Worm (Caenorhabditis elegans) whole organism, L4 larva: ENCODE measurements around the gene spe-49.

Experiments
- F26F4.8 ChIP-seq: fragments of 200-800 bp; sonication (Bioruptor generic); conservative IDR thresholded peaks from 2 replicates; pipeline ENCODE4 v1.3.6; 2022; ENCODE audit warnings: missing genetic modification characterization, missing compliant biosample characterization
- Y48G9A.11 ChIP-seq: fragments of 200-800 bp; sonication (Bioruptor generic); IDR thresholded peaks from 2 replicates; pipeline ENCODE4 v1.3.6; 2022; ENCODE audit warnings: missing genetic modification reagents, missing genetic modification characterization, missing compliant biosample characterization
- Y75B8A.6 ChIP-seq: fragments of 200-800 bp; sonication (Bioruptor generic); IDR thresholded peaks from 2 replicates; pipeline ENCODE4 v1.3.6; 2022; ENCODE audit warnings: missing genetic modification reagents, missing genetic modification characterization, missing compliant biosample characterization
- aha-1 ChIP-seq: fragments of 150-350 bp; peaks from one replicate; lab custom pipeline; 2014; ENCODE audit warnings: missing biosample characterization, missing genetic modification characterization
- attf-4 ChIP-seq: sonication (generic microtip); optimal IDR thresholded peaks from 3 replicates; lab custom pipeline; 2017; ENCODE audit warnings: missing biosample characterization, missing genetic modification characterization
- ceh-20 ChIP-seq: fragments of 200-800 bp; sonication (Bioruptor generic); IDR thresholded peaks from 2 replicates; pipeline ENCODE4 v1.3.6; 2022; ENCODE audit warnings: missing genetic modification reagents, missing genetic modification characterization, missing compliant biosample characterization
- ceh-28 ChIP-seq: fragments of 150-350 bp; optimal IDR thresholded peaks from 2 replicates; lab custom pipeline; 2014; ENCODE audit warnings: missing biosample characterization, missing genetic modification reagents, missing genetic modification characterization
- ceh-32 ChIP-seq: sonication (generic microtip); optimal IDR thresholded peaks from 2 replicates; lab custom pipeline; 2016; ENCODE audit warnings: mild to moderate bottlenecking, missing genetic modification characterization, missing compliant biosample characterization; ENCODE audit not compliant: poor library complexity
- cey-2 ChIP-seq: sonication (generic microtip); optimal IDR thresholded peaks from 3 replicates; lab custom pipeline; 2017; ENCODE audit warnings: missing genetic modification characterization, mild to moderate bottlenecking, missing compliant biosample characterization, antibody characterized with exemption, borderline replicate concordance; ENCODE audit not compliant: insufficient read depth
- daf-16 ChIP-seq, 3 experiments: sonication (generic microtip); optimal IDR thresholded peaks; 2 replicates each; lab custom pipeline; 2016 to 2017; ENCODE audit warnings: missing genetic modification characterization in 3 of 3, missing genetic modification reagents in 3 of 3, mild to moderate bottlenecking in 2 of 3, missing compliant biosample characterization in 2 of 3, missing biosample characterization in 1 of 3, moderate library complexity in 1 of 3
- dmd-6 ChIP-seq: fragments of 200-800 bp; sonication (Bioruptor generic); IDR thresholded peaks from 2 replicates; pipeline ENCODE4 v1.3.6; 2022; ENCODE audit warnings: missing genetic modification reagents, missing genetic modification characterization, missing compliant biosample characterization
- dmd-8 ChIP-seq: fragments of 200-800 bp; sonication (Bioruptor generic); IDR thresholded peaks from 2 replicates; pipeline ENCODE4 v1.3.6; 2022; ENCODE audit warnings: missing genetic modification characterization, missing compliant biosample characterization
- dve-1 ChIP-seq: sonication (generic microtip); optimal IDR thresholded peaks from 2 replicates; lab custom pipeline; 2017; ENCODE audit warnings: antibody characterized with exemption, mild to moderate bottlenecking, missing genetic modification characterization, missing compliant biosample characterization; ENCODE audit not compliant: insufficient read depth
- egl-27 ChIP-seq: sonication (generic microtip); optimal IDR thresholded peaks from 3 replicates; lab custom pipeline; 2017; ENCODE audit warnings: missing biosample characterization, missing genetic modification reagents, missing genetic modification characterization
- gei-8 ChIP-seq: fragments of 200-800 bp; sonication (Bioruptor generic); optimal IDR thresholded peaks from 2 replicates; lab custom pipeline; 2018; ENCODE audit warnings: mild to moderate bottlenecking, missing genetic modification characterization, missing compliant biosample characterization
- hif-1 ChIP-seq, 2 experiments: sonication (generic microtip); optimal IDR thresholded peaks; 2 replicates each; lab custom pipeline; 2016 to 2017; ENCODE audit warnings: missing compliant biosample characterization in 2 of 2, missing genetic modification characterization in 2 of 2, missing genetic modification reagents in 2 of 2, missing genotype in 2 of 2, mild to moderate bottlenecking in 1 of 2
- hlh-11 ChIP-seq: fragments of 200-800 bp; sonication (Bioruptor generic); optimal IDR thresholded peaks from 2 replicates; lab custom pipeline; 2018; ENCODE audit warnings: mild to moderate bottlenecking, missing genetic modification characterization, missing compliant biosample characterization
- hlh-30 ChIP-seq: sonication (generic microtip); optimal IDR thresholded peaks from 2 replicates; lab custom pipeline; 2017; ENCODE audit warnings: antibody characterized with exemption, mild to moderate bottlenecking, missing genetic modification characterization, missing compliant biosample characterization; ENCODE audit not compliant: insufficient read depth
- hmg-1.1 ChIP-seq: fragments of 200-800 bp; sonication (Bioruptor generic); IDR thresholded peaks from 2 replicates; pipeline ENCODE4 v1.3.6; 2022; ENCODE audit warnings: missing genetic modification reagents, missing genetic modification characterization, missing compliant biosample characterization
- lin-29 ChIP-seq: fragments of 200-800 bp; sonication (Bioruptor generic); IDR thresholded peaks from 2 replicates; pipeline ENCODE4 v1.3.6; 2022; ENCODE audit warnings: missing genetic modification reagents, missing genetic modification characterization, missing compliant biosample characterization
- lsy-2 ChIP-seq, 2 experiments: fragments of 150-350 bp in 1 of 2; sonication (generic microtip) in 1 of 2; optimal IDR thresholded peaks; 2 replicates each; lab custom pipeline; 2014 to 2017; ENCODE audit warnings: missing biosample characterization in 2 of 2, missing genetic modification characterization in 2 of 2
- madf-9 ChIP-seq: fragments of 200-800 bp; sonication (Bioruptor generic); conservative IDR thresholded peaks from 2 replicates; pipeline ENCODE4 v1.3.6; 2022; ENCODE audit warnings: missing genetic modification reagents, missing genetic modification characterization, missing compliant biosample characterization
- mdl-1 ChIP-seq, 2 experiments: fragments of 150-350 bp in 1 of 2; sonication (generic microtip) in 1 of 2; optimal IDR thresholded peaks; 2 replicates each; lab custom pipeline; 2014 to 2017; ENCODE audit warnings: missing biosample characterization in 2 of 2, missing genetic modification characterization in 2 of 2
- mep-1 ChIP-seq: fragments of 150-350 bp; sonication (generic microtip); optimal IDR thresholded peaks from 3 replicates; lab custom pipeline; 2014; ENCODE audit warnings: missing biosample characterization, missing genetic modification characterization
- mes-2 ChIP-seq: sonication (generic microtip); optimal IDR thresholded peaks from 2 replicates; lab custom pipeline; 2016; ENCODE audit warnings: missing genotype, mild to moderate bottlenecking, missing genetic modification characterization, missing compliant biosample characterization; ENCODE audit not compliant: poor library complexity, severe bottlenecking
- mxl-2 ChIP-seq: fragments of 200-800 bp; sonication (Bioruptor generic); conservative IDR thresholded peaks from 2 replicates; pipeline ENCODE4 v1.3.6; 2022; ENCODE audit warnings: missing genetic modification reagents, missing genetic modification characterization, missing compliant biosample characterization
- mxl-3 ChIP-seq: fragments of 200-800 bp; sonication (Bioruptor generic); optimal IDR thresholded peaks from 2 replicates; lab custom pipeline; 2018; ENCODE audit warnings: mild to moderate bottlenecking, missing genetic modification characterization, missing compliant biosample characterization
- nhr-10 ChIP-seq: fragments of 150-350 bp; optimal IDR thresholded peaks from 2 replicates; lab custom pipeline; 2014; ENCODE audit warnings: missing biosample characterization, missing genetic modification characterization
- nhr-111 ChIP-seq: fragments of 200-800 bp; sonication (Bioruptor generic); optimal IDR thresholded peaks from 2 replicates; lab custom pipeline; 2018; ENCODE audit warnings: mild to moderate bottlenecking, missing genetic modification characterization, missing compliant biosample characterization
- nhr-25 ChIP-seq: sonication (generic microtip); optimal IDR thresholded peaks from 2 replicates; lab custom pipeline; 2017; ENCODE audit warnings: missing genetic modification characterization, mild to moderate bottlenecking, missing compliant biosample characterization, antibody characterized with exemption, moderate library complexity, borderline replicate concordance; ENCODE audit not compliant: insufficient read depth
- nhr-28 ChIP-seq: fragments of 150-350 bp; optimal IDR thresholded peaks from 2 replicates; lab custom pipeline; 2014; ENCODE audit warnings: missing biosample characterization, missing genetic modification characterization
- nhr-48 ChIP-seq: sonication (generic microtip); optimal IDR thresholded peaks from 2 replicates; lab custom pipeline; 2016; ENCODE audit warnings: mild to moderate bottlenecking, missing genetic modification characterization, missing compliant biosample characterization
- nhr-6 ChIP-seq: fragments of 150-350 bp; optimal IDR thresholded peaks from 2 replicates; lab custom pipeline; 2014; ENCODE audit warnings: missing biosample characterization, missing genetic modification characterization
- nhr-77 ChIP-seq: fragments of 150-350 bp; optimal IDR thresholded peaks from 2 replicates; lab custom pipeline; 2014; ENCODE audit warnings: missing biosample characterization, missing genetic modification characterization
- php-3 ChIP-seq: fragments of 200-800 bp; sonication (Bioruptor generic); IDR thresholded peaks from 2 replicates; pipeline ENCODE4 v1.3.6; 2022; ENCODE audit warnings: missing genetic modification reagents, missing genetic modification characterization, missing compliant biosample characterization
- sdz-12 ChIP-seq: fragments of 200-800 bp; sonication (Bioruptor generic); optimal IDR thresholded peaks from 2 replicates; lab custom pipeline; 2018; ENCODE audit warnings: mild to moderate bottlenecking, missing genetic modification characterization, missing compliant biosample characterization
- tra-1 ChIP-seq: fragments of 200-800 bp; sonication (Bioruptor generic); IDR thresholded peaks from 2 replicates; pipeline ENCODE4 v1.3.6; 2022; ENCODE audit warnings: missing genetic modification reagents, missing genetic modification characterization, missing compliant biosample characterization
- unc-130 ChIP-seq: sonication (generic microtip); optimal IDR thresholded peaks from 2 replicates; lab custom pipeline; 2016; ENCODE audit warnings: missing genetic modification reagents, missing genetic modification characterization, missing compliant biosample characterization
- unc-39 ChIP-seq: sonication (generic microtip); optimal IDR thresholded peaks from 2 replicates; lab custom pipeline; 2017; ENCODE audit warnings: missing biosample characterization, missing genetic modification characterization
- unc-62 ChIP-seq, 3 experiments: fragments of 150-350 bp in 1 of 3; sonication (generic microtip); optimal IDR thresholded peaks in 2 of 3; peaks in 1 of 3; 1 replicate in 1 of 3; 2 replicates in 2 of 3; lab custom pipeline; 2014 to 2017; ENCODE audit warnings: missing biosample characterization in 3 of 3, missing genetic modification characterization in 3 of 3, missing genetic modification reagents in 3 of 3, missing genotype in 1 of 3
- vab-7 ChIP-seq: fragments of 200-800 bp; sonication (Bioruptor generic); IDR thresholded peaks from 2 replicates; pipeline ENCODE4 v1.3.6; 2022; ENCODE audit warnings: missing genetic modification reagents, missing genetic modification characterization, missing compliant biosample characterization

Gene spe-49

DNA sequence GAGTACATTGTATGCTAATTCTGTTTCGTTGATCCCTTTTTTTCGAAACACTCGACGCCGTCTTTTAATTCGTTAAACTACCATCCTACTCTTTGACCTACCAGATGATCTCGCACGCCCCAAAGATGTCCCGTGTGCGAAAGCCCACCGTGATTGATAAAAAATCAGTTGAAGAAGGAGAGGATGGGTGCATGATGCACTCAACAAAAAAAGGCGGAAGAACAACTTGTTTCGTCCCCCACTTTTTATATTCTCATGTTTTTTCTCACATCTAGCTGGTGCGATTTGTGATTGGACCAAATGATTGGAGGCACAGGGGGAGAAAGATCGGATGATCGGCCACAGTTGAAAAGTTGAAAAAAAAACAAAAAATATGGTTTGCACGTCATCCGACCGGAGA is 42.8 kb upstream of the spe-49 start:
- peak; percentile 99 for TF ChIP-seq nhr-48 (tag; lab: Kevin White, UChicago)
- TF ChIP-seq lin-29: 0 out of 2 replicates have a peak, but pooled peaks have one; percentile 42
- TF ChIP-seq hlh-30 (tag; lab: Kevin White, UChicago): peak; percentile 84
- no peak for TF ChIP-seq unc-39 (tag; lab: Kevin White, UChicago)
- peak; percentile 83 for TF ChIP-seq hlh-11
- peak; percentile 40 for TF ChIP-seq mxl-3 (GFP tag; lab: Kevin White, UChicago)
- peak; percentile 48 for TF ChIP-seq nhr-28 (tag; lab: Kevin White, UChicago)
- peak; percentile 86 for TF ChIP-seq tra-1 (GFP tag; lab: Robert Waterston, UW)
- TF ChIP-seq hif-1 (tag; optimal IDR thresholded peaks at IDR 0.05; lab: Kevin White, UChicago): peak in 1 of 2 experiments; percentile 37
- TF ChIP-seq mdl-1 (tag; optimal IDR thresholded peaks at IDR 0.05; lab: Kevin White, UChicago): peak; percentile 62 to 83
- no peak for TF ChIP-seq daf-16 (GFP tag; optimal IDR thresholded peaks at IDR 0.05; lab: Kevin White, UChicago)
- peak; percentile 2 for TF ChIP-seq daf-16 (tag; optimal IDR thresholded peaks at IDR 0.05; lab: Kevin White, UChicago)
- TF ChIP-seq mes-2 (tag; lab: Kevin White, UChicago): no peak
- no peak for TF ChIP-seq nhr-25
- no peak for TF ChIP-seq nhr-6 (tag; lab: Kevin White, UChicago)
- peak in 1 of 2 experiments; percentile 93 for TF ChIP-seq unc-62 (GFP tag; optimal IDR thresholded peaks at IDR 0.05 in 1 of 2; lab: Kevin White, UChicago)
- TF ChIP-seq unc-62 (tag; optimal IDR thresholded peaks at IDR 0.05; lab: Kevin White, UChicago): no peak
- peak; percentile 3 for TF ChIP-seq aha-1 (tag; lab: Kevin White, UChicago)
- TF ChIP-seq dmd-6 (GFP tag; lab: Robert Waterston, UW): peak; percentile 86

DNA sequence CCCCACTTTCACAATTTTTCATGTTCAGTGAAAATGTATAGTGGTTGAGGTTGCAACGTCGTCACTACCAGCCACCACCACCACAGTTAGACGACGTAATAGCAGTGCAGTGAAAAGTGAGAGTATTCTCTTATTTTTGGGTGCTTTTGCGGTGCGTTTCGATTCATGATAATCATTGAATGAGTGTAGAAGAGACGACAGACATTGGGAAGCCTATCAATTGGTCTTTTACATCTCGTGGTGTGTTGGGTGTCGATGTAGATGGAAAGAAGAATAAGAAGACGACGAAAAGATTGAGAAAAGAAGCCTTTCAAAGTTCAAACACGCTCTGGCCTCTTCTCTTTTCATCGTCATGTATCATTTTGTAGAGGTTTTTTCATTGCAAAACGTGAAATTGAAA is 41.3 kb upstream of the spe-49 start:
- TF ChIP-seq unc-130 (GFP tag; lab: Kevin White, UChicago) (no peak), ceh-28 (tag; lab: Kevin White, UChicago) (no peak), lsy-2 (tag; optimal IDR thresholded peaks at IDR 0.05; lab: Kevin White, UChicago) (peak in 1 of 2 experiments; percentile 59), madf-9 (GFP tag; lab: Robert Waterston, UW) (no peak), vab-7 (GFP tag; lab: Robert Waterston, UW) (no peak), dve-1 (tag; lab: Kevin White, UChicago) (peak; percentile 63), nhr-10 (peak; percentile 54), dmd-8 (no peak), nhr-28 (tag; lab: Kevin White, UChicago) (peak; percentile 82), attf-4 (tag; lab: Kevin White, UChicago) (no peak), Y48G9A.11 (no peak), unc-62 (GFP tag; optimal IDR thresholded peaks at IDR 0.05 in 1 of 2; lab: Kevin White, UChicago) (peak in 1 of 2 experiments; percentile 45), unc-62 (tag; optimal IDR thresholded peaks at IDR 0.05; lab: Kevin White, UChicago) (no peak), hlh-11 (peak; percentile 83), gei-8 (peak; percentile 4), mdl-1 (tag; optimal IDR thresholded peaks at IDR 0.05; lab: Kevin White, UChicago) (peak; percentile 62 to 86), mxl-2 (GFP tag; lab: Robert Waterston, UW) (no peak), lin-29 (no peak), nhr-77 (tag; lab: Kevin White, UChicago) (peak; percentile 59), hif-1 (tag; optimal IDR thresholded peaks at IDR 0.05; lab: Kevin White, UChicago) (peak in 1 of 2 experiments; percentile 32), ceh-20 (GFP tag; lab: Robert Waterston, UW) (0 out of 2 replicates have a peak, but pooled peaks have one; percentile 14), aha-1 (tag; lab: Kevin White, UChicago) (peak; percentile 99), Y75B8A.6 (GFP tag; lab: Robert Waterston, UW) (no peak), nhr-48 (tag; lab: Kevin White, UChicago) (peak; percentile 98), nhr-111 (GFP tag; lab: Kevin White, UChicago) (no peak), mes-2 (tag; lab: Kevin White, UChicago) (peak; percentile 15), daf-16 (GFP tag; optimal IDR thresholded peaks at IDR 0.05; lab: Kevin White, UChicago) (no peak), daf-16 (tag; optimal IDR thresholded peaks at IDR 0.05; lab: Kevin White, UChicago) (peak; percentile 3), F26F4.8 (no peak), dmd-6 (GFP tag; lab: Robert Waterston, UW) (peak; percentile 95), hlh-30 (tag; lab: Kevin White, UChicago) (peak; percentile 69), php-3 (GFP tag; lab: Robert Waterston, UW) (no peak), mep-1 (tag; lab: Kevin White, UChicago) (peak; percentile 17), sdz-12 (GFP tag; lab: Kevin White, UChicago) (no peak), hmg-1.1 (0 out of 2 replicates have a peak, but pooled peaks have one; percentile 40), egl-27 (tag; lab: Kevin White, UChicago) (no peak), ceh-32 (no peak), cey-2 (peak; percentile 0), mxl-3 (GFP tag; lab: Kevin White, UChicago) (peak; percentile 37)
